Fruit fly (Drosophila melanogaster): ENCODE data around the gene CG43133.

CG43133 gene

dm6 chrX:18082674-18083073, 47.3 kb downstream of the CG43133 start (continued):
- TF ChIP-seq CG3407 (GFP tag; optimal IDR thresholded peaks at IDR 0.05) (no peak), seq (GFP tag; IDR thresholded peaks at IDR 0.05) (no peak), CG7987 (GFP tag; optimal IDR thresholded peaks at IDR 0.05) (peak; percentile 11), CG17802 (tag; optimal IDR thresholded peaks at IDR 0.05) (no peak), CG17829 (tag; optimal IDR thresholded peaks at IDR 0.05) (no peak), TFAM (GFP tag; optimal IDR thresholded peaks at IDR 0.05) (no peak), bbx (GFP tag; IDR thresholded peaks at IDR 0.05; ENCODE audit: partially characterized antibody) (no peak), klu (GFP tag; IDR thresholded peaks at IDR 0.05) (no peak), B-H2 (GFP tag; optimal IDR thresholded peaks at IDR 0.05) (no peak), CG6254 (GFP tag; optimal IDR thresholded peaks at IDR 0.05) (no peak), CG6175 (GFP tag; IDR thresholded peaks at IDR 0.05) (no peak), Atf-2 (GFP tag; optimal IDR thresholded peaks at IDR 0.05) (no peak), unc-4 (GFP tag; IDR thresholded peaks at IDR 0.05; ENCODE audit: partially characterized antibody) (no peak), pum (GFP tag; optimal IDR thresholded peaks at IDR 0.05) (no peak), dati (GFP tag; IDR thresholded peaks at IDR 0.05) (no peak), H15 (GFP tag; IDR thresholded peaks at IDR 0.05) (no peak), odd (GFP tag; optimal IDR thresholded peaks at IDR 0.05) (peak; percentile 46), ci (GFP tag; IDR thresholded peaks at IDR 0.05) (peak; percentile 53; the same call in 1 of the 3 replicates), al (GFP tag; IDR thresholded peaks at IDR 0.05) (no peak), chinmo (GFP tag; IDR thresholded peaks at IDR 0.05; ENCODE audit: partially characterized antibody) (no peak), Sry-δ (GFP tag; optimal IDR thresholded peaks at IDR 0.05) (no peak), CG3163 (GFP tag; optimal IDR thresholded peaks at IDR 0.05) (no peak), lilli (GFP tag; optimal IDR thresholded peaks at IDR 0.05) (no peak), CG10209 (GFP tag; optimal IDR thresholded peaks at IDR 0.05) (peak; percentile 5), Lhr (GFP tag; optimal IDR thresholded peaks at IDR 0.05) (no peak), sens (GFP tag) (peak; percentile 46), ERR (GFP tag; optimal IDR thresholded peaks at IDR 0.05) (no peak), crc (GFP tag; optimal IDR thresholded peaks at IDR 0.05) (no peak), CG16815 (GFP tag; optimal IDR thresholded peaks at IDR 0.05) (no peak), Camta (GFP tag; optimal IDR thresholded peaks at IDR 0.05) (no peak), br (optimal IDR thresholded peaks at IDR 0.05) (no peak), Dll (GFP tag; IDR thresholded peaks at IDR 0.05; ENCODE audit: partially characterized antibody) (no peak), CG2199 (GFP tag; IDR thresholded peaks at IDR 0.05) (no peak), Meics (GFP tag; optimal IDR thresholded peaks at IDR 0.05) (peak; percentile 47), CG31365 (tag; optimal IDR thresholded peaks at IDR 0.05) (peak; percentile 31), Hr39 (optimal IDR thresholded peaks at IDR 0.05) (no peak), mirr (GFP tag; optimal IDR thresholded peaks at IDR 0.05) (peak; percentile 84), CG31224 (GFP tag; IDR thresholded peaks at IDR 0.05) (no peak), CG13296 (GFP tag; optimal IDR thresholded peaks at IDR 0.05) (peak; percentile 80), HmgZ (tag; optimal IDR thresholded peaks at IDR 0.05) (no peak), Bteb2 (GFP tag; optimal IDR thresholded peaks at IDR 0.05) (no peak), gsb (GFP tag; IDR thresholded peaks at IDR 0.05) (no peak), cg (GFP tag; optimal IDR thresholded peaks at IDR 0.05) (no peak), vnd (GFP tag; IDR thresholded peaks at IDR 0.05; ENCODE audit: partially characterized antibody) (no peak), CG3847 (GFP tag; IDR thresholded peaks at IDR 0.05) (no peak), CG4617 (GFP tag; optimal IDR thresholded peaks at IDR 0.05; ENCODE audit: borderline replicate concordance) (no peak), CG8281 (tag; optimal IDR thresholded peaks at IDR 0.05) (peak; percentile 21), Hand (GFP tag; optimal IDR thresholded peaks at IDR 0.05) (no peak), cas (GFP tag; IDR thresholded peaks at IDR 0.05) (no peak), schlank (tag; optimal IDR thresholded peaks at IDR 0.05) (peak; percentile 28), CG34422 (GFP tag; IDR thresholded peaks at IDR 0.05) (no peak), CG14050 (GFP tag; IDR thresholded peaks at IDR 0.05) (no peak), gcm (GFP tag; optimal IDR thresholded peaks at IDR 0.05) (no peak)
